Fruit fly (Drosophila melanogaster) whole organism, embryonic: ENCODE data around the gene CG3795.

ENCODE experiments used
- CG11247 ChIP-seq: fragments of 200-800 bp; sonication (Bioruptor generic); IDR thresholded peaks from 2 replicates; pipeline ENCODE4 v1.3.6; 2022; ENCODE audit warnings: missing biosample characterization, missing genetic modification characterization
- CG12744 ChIP-seq: fragments of 200-800 bp; sonication (Bioruptor generic); optimal IDR thresholded peaks from 2 replicates; lab custom pipeline; 2016; ENCODE audit warnings: missing biosample characterization, missing genetic modification characterization
- CG16779 ChIP-seq: fragments of 200-800 bp; sonication (Bioruptor generic); IDR thresholded peaks from 2 replicates; pipeline ENCODE4 v1.3.6; 2022; ENCODE audit warnings: missing biosample characterization, missing genetic modification characterization
- CG9876 ChIP-seq: fragments of 200-800 bp; sonication (Bioruptor generic); optimal IDR thresholded peaks from 2 replicates; lab custom pipeline; 2016; ENCODE audit warnings: missing biosample characterization, missing genetic modification characterization
- CTCF ChIP-seq: fragments of 200-800 bp; sonication (Bioruptor generic); optimal IDR thresholded peaks from 2 replicates; lab custom pipeline; 2017; ENCODE audit warnings: missing biosample characterization, mild to moderate bottlenecking, missing genetic modification characterization, moderate library complexity
- Sox102F ChIP-seq: fragments of 200-800 bp; sonication (Bioruptor generic); optimal IDR thresholded peaks from 2 replicates; lab custom pipeline; 2018; ENCODE audit warnings: missing biosample characterization, mild to moderate bottlenecking, missing genetic modification characterization, moderate library complexity
- bcd ChIP-seq: fragments of 200-800 bp; sonication (Bioruptor generic); optimal IDR thresholded peaks from 2 replicates; lab custom pipeline; 2017; ENCODE audit warnings: missing biosample characterization, mild to moderate bottlenecking, missing genetic modification characterization
- ci ChIP-seq: fragments of 200-800 bp; sonication (Bioruptor generic); IDR thresholded peaks from 3 replicates; pipeline ENCODE4 v1.3.6; 2022; ENCODE audit warnings: missing biosample characterization, missing genetic modification characterization
- maf-S ChIP-seq: fragments of 200-800 bp; sonication (Bioruptor generic); optimal IDR thresholded peaks from 2 replicates; lab custom pipeline; 2016; ENCODE audit warnings: missing biosample characterization, missing genetic modification characterization
- psq ChIP-seq: fragments of 200-800 bp; sonication (Bioruptor generic); optimal IDR thresholded peaks from 2 replicates; lab custom pipeline; 2017; ENCODE audit warnings: missing biosample characterization, missing genetic modification characterization
- stc ChIP-seq: fragments of 200-800 bp; sonication (Bioruptor generic); IDR thresholded peaks from 2 replicates; pipeline ENCODE4 v1.3.6; 2022; ENCODE audit warnings: missing biosample characterization, missing genetic modification characterization
- zf30C ChIP-seq: fragments of 200-800 bp; sonication (Bioruptor generic); optimal IDR thresholded peaks from 3 replicates; lab custom pipeline; 2018; ENCODE audit warnings: missing biosample characterization, mild to moderate bottlenecking, missing genetic modification characterization

DNA sequence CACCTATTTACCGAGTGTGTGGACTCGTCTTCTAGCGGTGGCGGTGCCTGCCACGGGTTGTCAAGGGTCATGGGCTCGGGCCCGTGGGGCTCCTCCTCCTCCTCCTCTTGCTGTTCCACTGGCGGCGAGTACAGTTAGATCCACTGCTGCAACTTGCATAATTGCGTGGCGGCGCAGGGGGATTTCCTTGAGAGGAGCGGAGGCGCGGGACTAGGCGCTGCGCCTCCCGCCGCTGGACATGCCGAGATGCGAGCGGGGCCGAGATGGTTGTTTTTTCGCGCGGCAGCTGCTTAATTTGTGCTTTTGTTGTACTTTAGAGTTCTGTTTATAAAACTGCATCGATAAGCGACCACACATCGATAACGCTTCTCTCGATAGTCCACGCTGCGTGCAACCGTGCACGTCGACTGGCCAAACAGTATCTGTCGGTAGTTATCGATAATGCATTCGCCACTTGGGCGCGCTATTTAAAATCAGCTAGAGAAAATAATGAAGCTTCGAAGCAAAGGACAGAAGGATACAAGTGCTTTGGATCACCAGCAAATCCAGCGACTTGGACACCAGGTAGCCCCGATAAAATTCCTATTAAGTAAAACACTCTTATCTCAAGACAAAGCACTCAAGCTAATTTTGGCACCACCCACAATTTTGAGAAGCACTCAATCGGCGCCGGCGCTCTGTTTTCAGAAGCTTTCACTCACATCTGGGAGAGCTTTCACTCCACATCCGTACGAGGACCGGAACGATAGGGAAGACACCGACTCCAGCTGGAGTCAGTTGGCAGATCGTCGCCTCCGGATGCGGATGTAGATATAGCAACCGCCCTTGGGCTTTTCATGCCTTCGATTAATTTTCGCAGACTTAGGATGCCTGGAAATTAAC, 14.2 kb downstream of the CG3795 start, which contains the start of gene a6:
- no peak for TF ChIP-seq psq (GFP tag; lab: Kevin White, UChicago)
- no peak for TF ChIP-seq CG9876 (GFP tag; lab: Kevin White, UChicago)
- TF ChIP-seq CG12744: no peak
- no peak for TF ChIP-seq zf30C (GFP tag; lab: Kevin White, UChicago)
- TF ChIP-seq bcd (GFP tag; lab: Kevin White, UChicago): no peak
- TF ChIP-seq CTCF: no peak
- TF ChIP-seq maf-S: no peak
- TF ChIP-seq CG11247: no peak
- no peak for TF ChIP-seq Sox102F
- TF ChIP-seq stc: no peak
- TF ChIP-seq CG16779 (GFP tag; lab: Robert Waterston, UW): no peak
- no peak for TF ChIP-seq ci (GFP tag; lab: Robert Waterston, UW)
